2 fruit fly cellular contexts compared by ENCODE assay signal in genomic region chr3L:6059062-6059708, dm6.
TF ChIP-seq lines count a peak whose summit lies in the region.

TSS of gene CG6592 (plus strand) at chr3L:6059658.

TF ChIP-seq in whole organism, embryonic, 481 proteins besides CTCF, POLR2A, EP300 and RAD21 (continued from another document and continues in another):
- TF ChIP-seq prd (optimal IDR thresholded peaks at IDR 0.05; lab: Kevin White, UChicago) (no peak), prd (GFP tag; IDR thresholded peaks at IDR 0.05; lab: Robert Waterston, UW) (peak; percentile 76), Atf3 (GFP tag; optimal IDR thresholded peaks at IDR 0.05; lab: Kevin White, UChicago) (peak; percentile 6), CHES-1-like (GFP tag; optimal IDR thresholded peaks at IDR 0.05; lab: Kevin White, UChicago) (peak; percentile 49), CG9727 (GFP tag; optimal IDR thresholded peaks at IDR 0.05; lab: Kevin White, UChicago) (peak; percentile 80), da (GFP tag; optimal IDR thresholded peaks at IDR 0.05; lab: Kevin White, UChicago) (no peak), CG12104 (GFP tag; optimal IDR thresholded peaks at IDR 0.05; lab: Kevin White, UChicago) (no peak), CG11398 (GFP tag; optimal IDR thresholded peaks at IDR 0.05; lab: Kevin White, UChicago) (peak; percentile 24), crp (GFP tag; optimal IDR thresholded peaks at IDR 0.05; lab: Kevin White, UChicago) (peak in 1 of 2 experiments; percentile 57), mam (GFP tag; optimal IDR thresholded peaks at IDR 0.05; lab: Kevin White, UChicago) (peak; percentile 4), CG14965 (GFP tag; optimal IDR thresholded peaks at IDR 0.05; lab: Kevin White, UChicago; ENCODE audit: borderline replicate concordance) (no peak), gem (tag; optimal IDR thresholded peaks at IDR 0.05; lab: Kevin White, UChicago) (peak; percentile 8), pho (GFP tag; optimal IDR thresholded peaks at IDR 0.05; lab: Kevin White, UChicago) (no peak), CG8290 (GFP tag; optimal IDR thresholded peaks at IDR 0.05; lab: Kevin White, UChicago) (peak; percentile 81), CG8290 (tag; optimal IDR thresholded peaks at IDR 0.05; lab: Kevin White, UChicago) (peak; percentile 60 to 84), CG12744 (GFP tag; optimal IDR thresholded peaks at IDR 0.05; lab: Kevin White, UChicago) (peak; percentile 4), Gsc (GFP tag; IDR thresholded peaks at IDR 0.05; lab: Robert Waterston, UW) (no peak), Oli (tag; optimal IDR thresholded peaks at IDR 0.05; lab: Kevin White, UChicago) (peak; percentile 29), sisA (GFP tag; IDR thresholded peaks at IDR 0.05; lab: Robert Waterston, UW) (0 out of 2 replicates have a peak, but pooled peaks have one; percentile 7), MTF-1 (GFP tag; optimal IDR thresholded peaks at IDR 0.05; lab: Kevin White, UChicago; ENCODE audit: borderline replicate concordance) (no peak), YL-1 (GFP tag; optimal IDR thresholded peaks at IDR 0.05; lab: Kevin White, UChicago) (peak; percentile 34), CG2116 (GFP tag; optimal IDR thresholded peaks at IDR 0.05; lab: Kevin White, UChicago) (peak; percentile 31), Dref (GFP tag; IDR thresholded peaks at IDR 0.05; lab: Robert Waterston, UW) (no peak), CG16779 (GFP tag; IDR thresholded peaks at IDR 0.05; lab: Robert Waterston, UW) (no peak), CG15696 (tag; optimal IDR thresholded peaks at IDR 0.05; lab: Kevin White, UChicago) (peak; percentile 57), CG4328 (GFP tag; optimal IDR thresholded peaks at IDR 0.05; lab: Kevin White, UChicago) (no peak), ftz-f1 (GFP tag; optimal IDR thresholded peaks at IDR 0.05; lab: Kevin White, UChicago) (no peak), CG15514 (GFP tag; optimal IDR thresholded peaks at IDR 0.05; lab: Kevin White, UChicago) (no peak), CG4617 (GFP tag; optimal IDR thresholded peaks at IDR 0.05; lab: Kevin White, UChicago; ENCODE audit: borderline replicate concordance) (peak; percentile 36), jumu (GFP tag; optimal IDR thresholded peaks at IDR 0.05; lab: Kevin White, UChicago) (no peak), zfh1 (GFP tag; IDR thresholded peaks at IDR 0.05; lab: Robert Waterston, UW) (peak; percentile 61; the same call in 1 of the 3 replicates), oc (tag; optimal IDR thresholded peaks at IDR 0.05; lab: Kevin White, UChicago) (no peak), CG1792 (GFP tag; optimal IDR thresholded peaks at IDR 0.05; lab: Kevin White, UChicago) (no peak), h (optimal IDR thresholded peaks at IDR 0.05; lab: Kevin White, UChicago) (no peak), H2.0 (GFP tag; IDR thresholded peaks at IDR 0.05; lab: Robert Waterston, UW) (peak; percentile 32; the same call in 1 of the 2 replicates), fd102C (GFP tag; optimal IDR thresholded peaks at IDR 0.05; lab: Kevin White, UChicago) (peak; percentile 85), Abd-B (GFP tag; optimal IDR thresholded peaks at IDR 0.05; lab: Kevin White, UChicago) (peak; percentile 24), nmo (GFP tag; optimal IDR thresholded peaks at IDR 0.05; lab: Kevin White, UChicago) (peak; percentile 59), slbo (GFP tag; IDR thresholded peaks at IDR 0.05; lab: Robert Waterston, UW) (no peak), CG16863 (GFP tag; optimal IDR thresholded peaks at IDR 0.05; lab: Kevin White, UChicago) (peak; percentile 24), Adf1 (GFP tag; IDR thresholded peaks at IDR 0.05; lab: Robert Waterston, UW) (no peak), ken (GFP tag; IDR thresholded peaks at IDR 0.05; lab: Robert Waterston, UW) (no peak), aop (GFP tag; IDR thresholded peaks at IDR 0.05; lab: Robert Waterston, UW) (peak; percentile 40; the same call in 1 of the 2 replicates), Neu2 (GFP tag; optimal IDR thresholded peaks at IDR 0.05; lab: Kevin White, UChicago; ENCODE audit: borderline replicate concordance) (peak; percentile 55), CG1832 (GFP tag; optimal IDR thresholded peaks at IDR 0.05; lab: Kevin White, UChicago) (no peak), zen (tag; optimal IDR thresholded peaks at IDR 0.05; lab: Kevin White, UChicago) (peak; percentile 80), CG30431 (GFP tag; optimal IDR thresholded peaks at IDR 0.05; lab: Kevin White, UChicago) (peak; percentile 87), CG2202 (tag; optimal IDR thresholded peaks at IDR 0.05; lab: Kevin White, UChicago) (peak; percentile 16), Kr (GFP tag; optimal IDR thresholded peaks at IDR 0.05; lab: Kevin White, UChicago) (peak; percentile 68), MBD-R2 (GFP tag; IDR thresholded peaks at IDR 0.05; lab: Robert Waterston, UW) (no peak), CG6683 (GFP tag; optimal IDR thresholded peaks at IDR 0.05; lab: Kevin White, UChicago) (no peak), nom (GFP tag; optimal IDR thresholded peaks at IDR 0.05; lab: Kevin White, UChicago) (no peak), ttk (GFP tag; IDR thresholded peaks at IDR 0.05; lab: Robert Waterston, UW) (no peak), Tbp (GFP tag; optimal IDR thresholded peaks at IDR 0.05; lab: Kevin White, UChicago) (no peak), CG17359 (tag; optimal IDR thresholded peaks at IDR 0.05; lab: Kevin White, UChicago) (no peak), CG8089 (GFP tag; optimal IDR thresholded peaks at IDR 0.05; lab: Kevin White, UChicago) (peak; percentile 67), unpg (GFP tag; optimal IDR thresholded peaks at IDR 0.05; lab: Kevin White, UChicago) (peak; percentile 18), CG13775 (GFP tag; optimal IDR thresholded peaks at IDR 0.05; lab: Kevin White, UChicago) (peak; percentile 68), en (GFP tag; optimal IDR thresholded peaks at IDR 0.05; lab: Kevin White, UChicago) (no peak), ash1 (GFP tag; optimal IDR thresholded peaks at IDR 0.05; lab: Kevin White, UChicago) (no peak), Med (GFP tag; lab: Kevin White, UChicago) (peak; percentile 90), fd3F (GFP tag; optimal IDR thresholded peaks at IDR 0.05; lab: Kevin White, UChicago) (no peak), Mes4 (GFP tag; optimal IDR thresholded peaks at IDR 0.05; lab: Kevin White, UChicago) (peak; percentile 60), Myb (GFP tag; optimal IDR thresholded peaks at IDR 0.05; lab: Kevin White, UChicago) (peak; percentile 63), Opbp (GFP tag; IDR thresholded peaks at IDR 0.05; lab: Robert Waterston, UW; ENCODE audit: partially characterized antibody) (peak; percentile 36; the same call in 1 of the 3 replicates), CG11093 (GFP tag; IDR thresholded peaks at IDR 0.05; lab: Robert Waterston, UW) (no peak)

TF ChIP-seq in whole organism, prepupa, 60 proteins besides CTCF, POLR2A, EP300 and RAD21 (continued from another document):
- TF ChIP-seq CG16779 (tag; optimal IDR thresholded peaks at IDR 0.05; lab: Kevin White, UChicago) (no peak), Gug (GFP tag; IDR thresholded peaks at IDR 0.05; lab: Robert Waterston, UW) (no peak), dac (GFP tag; optimal IDR thresholded peaks at IDR 0.05; lab: Kevin White, UChicago) (no peak), spab (GFP tag; optimal IDR thresholded peaks at IDR 0.05; lab: Kevin White, UChicago) (no peak), CG6808 (GFP tag; optimal IDR thresholded peaks at IDR 0.05; lab: Kevin White, UChicago) (no peak), vri (GFP tag; optimal IDR thresholded peaks at IDR 0.05; lab: Kevin White, UChicago) (no peak), CG6163 (GFP tag; IDR thresholded peaks at IDR 0.05; lab: Robert Waterston, UW) (no peak), Ets21C (GFP tag; optimal IDR thresholded peaks at IDR 0.05; lab: Kevin White, UChicago) (no peak), Sox14 (GFP tag; optimal IDR thresholded peaks at IDR 0.05; lab: Kevin White, UChicago) (no peak), eg (GFP tag; IDR thresholded peaks at IDR 0.05; lab: Robert Waterston, UW) (no peak), Smox (GFP tag; optimal IDR thresholded peaks at IDR 0.05; lab: Kevin White, UChicago) (no peak), svp (GFP tag; lab: Kevin White, UChicago) (no peak), CG32006 (GFP tag; optimal IDR thresholded peaks at IDR 0.05; lab: Kevin White, UChicago) (no peak), CG8119 (GFP tag; IDR thresholded peaks at IDR 0.05; lab: Robert Waterston, UW) (no peak), CG10631 (GFP tag; optimal IDR thresholded peaks at IDR 0.05; lab: Kevin White, UChicago) (no peak), dsx (GFP tag; optimal IDR thresholded peaks at IDR 0.05; lab: Kevin White, UChicago; ENCODE audit: poor library complexity, severe bottlenecking) (no peak), Eip93F (GFP tag; optimal IDR thresholded peaks at IDR 0.05; lab: Kevin White, UChicago) (no peak), CG3919 (GFP tag; optimal IDR thresholded peaks at IDR 0.05; lab: Kevin White, UChicago) (peak; percentile 21), Blimp-1 (GFP tag; optimal IDR thresholded peaks at IDR 0.05; lab: Kevin White, UChicago) (no peak), topi (GFP tag; optimal IDR thresholded peaks at IDR 0.05; lab: Kevin White, UChicago) (peak; percentile 10), CG1621 (tag; optimal IDR thresholded peaks at IDR 0.05; lab: Kevin White, UChicago) (peak; percentile 34), Sox15 (GFP tag; optimal IDR thresholded peaks at IDR 0.05; lab: Kevin White, UChicago) (no peak), CG8319 (GFP tag; optimal IDR thresholded peaks at IDR 0.05; lab: Kevin White, UChicago) (no peak), cyc (GFP tag; optimal IDR thresholded peaks at IDR 0.05; lab: Kevin White, UChicago) (no peak), CG8632 (GFP tag; optimal IDR thresholded peaks at IDR 0.05; lab: Kevin White, UChicago) (no peak), CG31627 (GFP tag; optimal IDR thresholded peaks at IDR 0.05; lab: Kevin White, UChicago) (peak; percentile 20), Hr38 (GFP tag; optimal IDR thresholded peaks at IDR 0.05; lab: Kevin White, UChicago) (no peak), Hr39 (GFP tag; optimal IDR thresholded peaks at IDR 0.05; lab: Kevin White, UChicago) (peak; percentile 21), OdsH (GFP tag; optimal IDR thresholded peaks at IDR 0.05; lab: Kevin White, UChicago) (peak; percentile 9), fd59A (GFP tag; optimal IDR thresholded peaks at IDR 0.05; lab: Kevin White, UChicago) (peak; percentile 20), CG34406 (GFP tag; optimal IDR thresholded peaks at IDR 0.05; lab: Kevin White, UChicago) (no peak), CG6854 (GFP tag; optimal IDR thresholded peaks at IDR 0.05; lab: Kevin White, UChicago) (no peak), CG3032 (tag; optimal IDR thresholded peaks at IDR 0.05; lab: Kevin White, UChicago) (no peak), CG10669 (GFP tag; optimal IDR thresholded peaks at IDR 0.05; lab: Kevin White, UChicago) (peak; percentile 20), CG6792 (GFP tag; optimal IDR thresholded peaks at IDR 0.05; lab: Kevin White, UChicago) (no peak)
